Fruit fly (Drosophila melanogaster) whole organism, adult: ENCODE data around the gene Cln7.

Experiments used
- CG11617 ChIP-seq: fragments of 200-800 bp; sonication (Bioruptor generic); optimal IDR thresholded peaks from 2 replicates; lab custom pipeline; 2017; ENCODE audit warnings: mild to moderate bottlenecking, missing biosample characterization, missing genetic modification reagents, missing genetic modification characterization
- CG12768 ChIP-seq: fragments of 200-800 bp; sonication (Bioruptor generic); optimal IDR thresholded peaks from 2 replicates; lab custom pipeline; 2017; ENCODE audit warnings: missing biosample characterization, missing genetic modification characterization, mild to moderate bottlenecking, moderate library complexity, missing genetic modification reagents
- CG14711 ChIP-seq: fragments of 200-800 bp; sonication (Bioruptor generic); optimal IDR thresholded peaks from 2 replicates; lab custom pipeline; 2018; ENCODE audit warnings: missing biosample characterization, mild to moderate bottlenecking, missing genetic modification characterization, moderate library complexity
- CG1620 ChIP-seq: fragments of 200-800 bp; sonication (Bioruptor generic); optimal IDR thresholded peaks from 2 replicates; lab custom pipeline; 2016; ENCODE audit warnings: missing biosample characterization, missing genetic modification characterization
- CG33017 ChIP-seq: fragments of 200-800 bp; sonication (Bioruptor generic); optimal IDR thresholded peaks from 2 replicates; lab custom pipeline; 2018; ENCODE audit warnings: missing biosample characterization, mild to moderate bottlenecking, missing genetic modification characterization, moderate library complexity
- CG5204 ChIP-seq: fragments of 200-800 bp; sonication (Bioruptor generic); optimal IDR thresholded peaks from 2 replicates; lab custom pipeline; 2016; ENCODE audit warnings: missing biosample characterization, missing genetic modification characterization
- CG7045 ChIP-seq: fragments of 200-800 bp; sonication (Bioruptor generic); optimal IDR thresholded peaks from 2 replicates; lab custom pipeline; 2017; ENCODE audit warnings: missing biosample characterization, mild to moderate bottlenecking, missing genetic modification characterization
- CG7101 ChIP-seq: fragments of 200-800 bp; sonication (Bioruptor generic); optimal IDR thresholded peaks from 2 replicates; lab custom pipeline; 2018; ENCODE audit warnings: missing biosample characterization, mild to moderate bottlenecking, missing genetic modification characterization, moderate library complexity
- Clk ChIP-seq: fragments of 200-800 bp; sonication (Bioruptor generic); optimal IDR thresholded peaks from 2 replicates; lab custom pipeline; 2017; ENCODE audit warnings: missing biosample characterization, missing genetic modification characterization
- Crg-1 ChIP-seq: fragments of 200-800 bp; sonication (Bioruptor generic); optimal IDR thresholded peaks from 2 replicates; lab custom pipeline; 2016; ENCODE audit warnings: missing biosample characterization, missing genetic modification characterization
- Hr96 ChIP-seq: fragments of 200-800 bp; sonication (Bioruptor generic); optimal IDR thresholded peaks from 2 replicates; lab custom pipeline; 2016; ENCODE audit warnings: missing biosample characterization, missing genetic modification characterization
- Mnt ChIP-seq: fragments of 200-800 bp; sonication (Bioruptor generic); optimal IDR thresholded peaks from 2 replicates; lab custom pipeline; 2016; ENCODE audit warnings: missing biosample characterization, mild to moderate bottlenecking, missing genetic modification characterization
- bab1 ChIP-seq: fragments of 200-800 bp; sonication (Bioruptor generic); optimal IDR thresholded peaks from 3 replicates; lab custom pipeline; 2019; ENCODE audit warnings: missing biosample characterization, mild to moderate bottlenecking, missing genetic modification characterization, moderate library complexity
- cic ChIP-seq: fragments of 200-800 bp; sonication (Bioruptor generic); optimal IDR thresholded peaks from 2 replicates; lab custom pipeline; 2017; ENCODE audit warnings: missing biosample characterization, mild to moderate bottlenecking, missing genetic modification characterization, moderate library complexity
- cnc ChIP-seq, 2 experiments: fragments of >200 bp; optimal IDR thresholded peaks; 2 replicates each; lab custom pipeline; 2017
- kay ChIP-seq: fragments of 200-800 bp; sonication (Bioruptor generic); peaks from one replicate; lab custom pipeline; 2016; ENCODE audit warnings: missing biosample characterization, missing genetic modification characterization, borderline replicate concordance
- ovo ChIP-seq: fragments of 200-800 bp; sonication (Bioruptor generic); optimal IDR thresholded peaks from 2 replicates; lab custom pipeline; 2016; ENCODE audit warnings: missing biosample characterization, missing genetic modification characterization
- pad ChIP-seq: fragments of 200-800 bp; sonication (Bioruptor generic); optimal IDR thresholded peaks from 3 replicates; lab custom pipeline; 2017; ENCODE audit warnings: missing biosample characterization, missing genetic modification characterization, mild to moderate bottlenecking, moderate library complexity, missing genetic modification reagents
- tj ChIP-seq: fragments of 200-800 bp; sonication (Bioruptor generic); optimal IDR thresholded peaks from 3 replicates; lab custom pipeline; 2017; ENCODE audit warnings: missing biosample characterization, mild to moderate bottlenecking, missing genetic modification characterization, moderate library complexity
- toe ChIP-seq: fragments of 200-800 bp; sonication (Bioruptor generic); optimal IDR thresholded peaks from 2 replicates; lab custom pipeline; 2016; ENCODE audit warnings: missing biosample characterization, missing genetic modification characterization

Gene Cln7

dm6 chr3L:7338786-7339185 is 6.2 kb downstream of the Cln7 start:
- peak; percentile 52 for TF ChIP-seq CG1620
- peak; percentile 66 for TF ChIP-seq Crg-1 (GFP tag; lab: Kevin White, UChicago)
- TF ChIP-seq CG11617 (GFP tag; lab: Kevin White, UChicago), result no peak
- TF ChIP-seq Hr96 (GFP tag; lab: Kevin White, UChicago), result no peak
- TF ChIP-seq Mnt (GFP tag; lab: Kevin White, UChicago), result peak; percentile 2
- no peak for TF ChIP-seq CG7045
- no peak for TF ChIP-seq CG14711
- TF ChIP-seq pad (GFP tag; lab: Kevin White, UChicago), result peak; percentile 50
- no peak for TF ChIP-seq cic
- TF ChIP-seq ovo (GFP tag; lab: Kevin White, UChicago), result peak; percentile 20
- no peak for TF ChIP-seq CG33017 (tag; lab: Kevin White, UChicago)
- TF ChIP-seq toe, result no peak
- TF ChIP-seq CG12768 (GFP tag; lab: Kevin White, UChicago), result peak; percentile 31
- peak; percentile 54 for TF ChIP-seq CG7101 (tag; lab: Kevin White, UChicago)

dm6 chr3L:7334990-7335389 is 10.0 kb downstream of the Cln7 start, which contains the start of the genes wrm1 and wrm2:
Gene wrm1, minus strand, starts transcription at chr3L:7335226.
Gene wrm2, minus strand, starts transcription at chr3L:7335226.
- TF ChIP-seq toe (no peak), bab1 (GFP tag; lab: Kevin White, UChicago) (peak; percentile 52), CG14711 (peak; percentile 5), Mnt (GFP tag; lab: Kevin White, UChicago) (peak; percentile 55)

- peak; percentile 51 for TF ChIP-seq Clk (GFP tag; lab: Kevin White, UChicago)
- peak; percentile 69 for TF ChIP-seq pad (GFP tag; lab: Kevin White, UChicago)
- peak; percentile 96 for TF ChIP-seq CG7101 (tag; lab: Kevin White, UChicago)
- TF ChIP-seq ovo (GFP tag; lab: Kevin White, UChicago), result peak; percentile 80
- TF ChIP-seq CG7045, result peak; percentile 90
- peak; percentile 90 for TF ChIP-seq CG12768 (GFP tag; lab: Kevin White, UChicago)
- no peak for TF ChIP-seq toe
- TF ChIP-seq cic, result peak; percentile 69
- TF ChIP-seq CG11617 (GFP tag; lab: Kevin White, UChicago), result peak; percentile 96
- TF ChIP-seq CG33017 (tag; lab: Kevin White, UChicago), result peak; percentile 93
- TF ChIP-seq bab1 (GFP tag; lab: Kevin White, UChicago), result peak; percentile 86
- TF ChIP-seq cnc (optimal IDR thresholded peaks at IDR 0.05; lab: Kevin White, UChicago), result no peak
- peak; percentile 80 for TF ChIP-seq Crg-1 (GFP tag; lab: Kevin White, UChicago)
- no peak for TF ChIP-seq Hr96 (GFP tag; lab: Kevin White, UChicago)
- no peak for TF ChIP-seq kay (GFP tag; lab: Kevin White, UChicago)
- peak; percentile 88 for TF ChIP-seq tj (GFP tag; lab: Kevin White, UChicago)
- TF ChIP-seq CG1620, result peak; percentile 75
- no peak for TF ChIP-seq CG5204 (GFP tag; lab: Kevin White, UChicago)
- peak; percentile 70 for TF ChIP-seq Mnt (GFP tag; lab: Kevin White, UChicago)
- peak; percentile 99 for TF ChIP-seq CG14711
Observed at dm6 chr3L:7328567-7329253, 16.3 kb downstream of the Cln7 start, which contains the start of the genes mrva, CG42307 and mus312. Gene mrva, minus strand, starts transcription at chr3L:7328842. Gene CG42307, plus strand, starts transcription at chr3L:7329132. Gene mus312, plus strand, starts transcription at chr3L:7329132.

- no peak for TF ChIP-seq CG11617 (GFP tag; lab: Kevin White, UChicago)
- no peak for TF ChIP-seq Clk (GFP tag; lab: Kevin White, UChicago)
- TF ChIP-seq Mnt (GFP tag; lab: Kevin White, UChicago), result no peak
- TF ChIP-seq CG14711, result no peak
- no peak for TF ChIP-seq cic
- TF ChIP-seq CG1620, result no peak
- no peak for TF ChIP-seq CG5204 (GFP tag; lab: Kevin White, UChicago)
- no peak for TF ChIP-seq CG7045
- no peak for TF ChIP-seq CG7101 (tag; lab: Kevin White, UChicago)
- no peak for TF ChIP-seq Hr96 (GFP tag; lab: Kevin White, UChicago)
- TF ChIP-seq ovo (GFP tag; lab: Kevin White, UChicago), result no peak
- no peak for TF ChIP-seq pad (GFP tag; lab: Kevin White, UChicago)
- TF ChIP-seq kay (GFP tag; lab: Kevin White, UChicago), result no peak
- no peak for TF ChIP-seq tj (GFP tag; lab: Kevin White, UChicago)
- no peak for TF ChIP-seq CG33017 (tag; lab: Kevin White, UChicago)
- no peak for TF ChIP-seq Crg-1 (GFP tag; lab: Kevin White, UChicago)
- no peak for TF ChIP-seq cnc (optimal IDR thresholded peaks at IDR 0.05; lab: Kevin White, UChicago)
- no peak for TF ChIP-seq CG12768 (GFP tag; lab: Kevin White, UChicago)
Observed at dm6 chr3L:7326676-7327075, 18.3 kb downstream of the Cln7 start.

DNA sequence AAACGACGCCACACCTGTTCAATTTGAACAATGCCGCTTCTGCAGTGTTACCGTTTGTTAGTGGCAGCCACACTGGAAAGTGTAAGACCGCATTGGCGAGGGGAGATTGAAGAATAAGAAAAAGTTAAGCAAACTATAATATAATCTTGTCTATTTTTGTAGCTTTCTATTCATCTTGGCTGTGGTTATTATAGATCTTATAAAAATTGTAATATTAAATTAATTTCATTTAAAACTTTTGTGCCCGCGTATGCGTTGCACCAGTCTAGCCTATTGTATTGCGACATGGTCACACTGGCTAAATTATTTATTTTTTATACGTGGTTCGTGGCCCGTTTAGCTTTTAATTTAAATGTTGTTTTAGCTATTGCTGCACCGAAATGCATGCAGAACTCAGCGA is 21.6 kb downstream of the Cln7 start, which contains the start of the genes RhoGEF4 and Rint1:
Gene RhoGEF4 (minus strand): TSS at position 64 of the 400 bp plus-strand sequence.
Gene Rint1 (plus strand): TSS at position 272 of the 400 bp plus-strand sequence.
- peak; percentile 4 for TF ChIP-seq CG12768 (GFP tag; lab: Kevin White, UChicago)
- TF ChIP-seq tj (GFP tag; lab: Kevin White, UChicago), result peak; percentile 27
- peak; percentile 15 for TF ChIP-seq ovo (GFP tag; lab: Kevin White, UChicago)
- peak; percentile 66 for TF ChIP-seq CG14711
- no peak for TF ChIP-seq CG7045
- TF ChIP-seq CG7101 (tag; lab: Kevin White, UChicago), result peak; percentile 75
- TF ChIP-seq CG1620, result peak; percentile 44
- TF ChIP-seq cic, result peak; percentile 13
- no peak for TF ChIP-seq Clk (GFP tag; lab: Kevin White, UChicago)
- TF ChIP-seq cnc (optimal IDR thresholded peaks at IDR 0.05; lab: Kevin White, UChicago), result no peak
- no peak for TF ChIP-seq CG5204 (GFP tag; lab: Kevin White, UChicago)
- peak; percentile 13 for TF ChIP-seq toe
- TF ChIP-seq Crg-1 (GFP tag; lab: Kevin White, UChicago), result peak; percentile 38
- no peak for TF ChIP-seq Hr96 (GFP tag; lab: Kevin White, UChicago)
- TF ChIP-seq Mnt (GFP tag; lab: Kevin White, UChicago), result peak; percentile 44
- no peak for TF ChIP-seq CG33017 (tag; lab: Kevin White, UChicago)
- peak; percentile 14 for TF ChIP-seq pad (GFP tag; lab: Kevin White, UChicago)
- no peak for TF ChIP-seq kay (GFP tag; lab: Kevin White, UChicago)
- peak; percentile 17 for TF ChIP-seq bab1 (GFP tag; lab: Kevin White, UChicago)
- TF ChIP-seq CG11617 (GFP tag; lab: Kevin White, UChicago), result peak; percentile 36
